Worm (Caenorhabditis elegans): Measurements from ENCODE around the gene F13E9.11.

The F13E9.11 gene

DNA sequence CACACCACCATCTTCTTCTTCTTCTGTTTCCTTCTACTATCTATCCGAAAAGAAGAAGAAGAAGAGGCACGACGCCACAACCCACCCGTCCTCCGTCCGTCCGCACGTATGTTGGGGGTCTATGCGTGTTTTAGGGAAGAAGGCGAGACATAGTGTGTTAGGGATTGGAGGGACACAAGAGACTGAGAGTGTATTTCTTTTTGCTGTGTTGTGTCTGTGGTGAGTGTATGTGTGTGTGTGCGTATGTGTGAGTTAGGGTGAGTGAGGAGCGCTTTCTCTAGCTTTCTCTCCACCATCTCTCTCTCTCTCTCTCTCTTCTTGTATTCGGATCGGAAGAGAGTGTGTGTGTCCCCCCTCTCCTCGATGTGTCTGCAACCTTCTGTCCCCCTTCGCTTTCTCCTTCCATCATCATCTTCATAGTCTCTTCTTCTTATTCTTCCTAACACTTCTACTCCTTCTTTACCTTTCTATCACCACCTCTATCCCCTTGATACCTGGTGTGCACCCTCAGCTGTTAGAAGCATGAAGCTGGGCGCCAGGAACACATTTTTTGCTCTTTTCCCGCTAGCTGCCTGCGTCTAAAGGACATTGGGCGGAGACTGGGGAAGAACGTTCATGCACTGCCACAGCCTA, 47.1 kb downstream of the F13E9.11 start (continued):
- TF ChIP-seq K11D2.4 (GFP tag; IDR thresholded peaks at IDR 0.05) = peak; percentile 10; the same call in 1 of the 2 replicates
- no peak for TF ChIP-seq lsy-27 (tag; optimal IDR thresholded peaks at IDR 0.05; ENCODE audit: borderline replicate concordance, insufficient read depth)
- no peak for TF ChIP-seq zim-3 (tag; optimal IDR thresholded peaks at IDR 0.05)
- TF ChIP-seq madf-8 (GFP tag; conservative IDR thresholded peaks at IDR 0.05) = no peak
- TF ChIP-seq lin-35 (GFP tag; optimal IDR thresholded peaks at IDR 0.05) = peak in 1 of 3 experiments; percentile 52
- TF ChIP-seq B0336.3 (GFP tag; IDR thresholded peaks at IDR 0.05) = peak; percentile 82
- TF ChIP-seq nfya-2 (GFP tag; IDR thresholded peaks at IDR 0.05) = no peak
- no peak for TF ChIP-seq xnd-1 (tag; optimal IDR thresholded peaks at IDR 0.05)
- no peak for TF ChIP-seq mel-28 (tag; optimal IDR thresholded peaks at IDR 0.05; ENCODE audit: borderline replicate concordance)
- 0 out of 2 replicates have a peak, but pooled peaks have one; percentile 48 for TF ChIP-seq mcd-1 (GFP tag; IDR thresholded peaks at IDR 0.05)
- peak; percentile 56 for TF ChIP-seq pbrm-1 (GFP tag; IDR thresholded peaks at IDR 0.05)
- TF ChIP-seq F49E8.2 (tag; optimal IDR thresholded peaks at IDR 0.05; ENCODE audit: insufficient read depth) = no peak
- TF ChIP-seq F10E7.11 (tag; optimal IDR thresholded peaks at IDR 0.05) = peak; percentile 37
- TF ChIP-seq tlf-1 (GFP tag; optimal IDR thresholded peaks at IDR 0.05) = peak; percentile 37
- TF ChIP-seq mxl-1 (tag; optimal IDR thresholded peaks at IDR 0.05) = no peak
- no peak for TF ChIP-seq nhr-27 (tag; optimal IDR thresholded peaks at IDR 0.05)
- TF ChIP-seq rpc-1 (optimal IDR thresholded peaks at IDR 0.05) = no peak
- no peak for TF ChIP-seq rpc-1 (tag; optimal IDR thresholded peaks at IDR 0.05)
- TF ChIP-seq ceh-58 (GFP tag; IDR thresholded peaks at IDR 0.05) = no peak
- TF ChIP-seq ztf-18 (tag; optimal IDR thresholded peaks at IDR 0.05) = peak; percentile 47
- TF ChIP-seq aptf-3 (GFP tag; IDR thresholded peaks at IDR 0.05) = no peak
- TF ChIP-seq snpc-3.4 (tag; optimal IDR thresholded peaks at IDR 0.05) = no peak
- no peak for TF ChIP-seq F22D6.2 (tag; optimal IDR thresholded peaks at IDR 0.05)
- no peak for TF ChIP-seq Y95B8A.8 (GFP tag; IDR thresholded peaks at IDR 0.05)
- TF ChIP-seq madf-6 (GFP tag; IDR thresholded peaks at IDR 0.05) = no peak
- no peak for TF ChIP-seq him-1 (tag; optimal IDR thresholded peaks at IDR 0.05)
- TF ChIP-seq snpc-1.3 (tag; optimal IDR thresholded peaks at IDR 0.05; ENCODE audit: insufficient read depth) = no peak
- no peak; the same call in 1 of the 2 replicates for TF ChIP-seq lin-26 (GFP tag; IDR thresholded peaks at IDR 0.05)
- TF ChIP-seq mes-4 (tag; optimal IDR thresholded peaks at IDR 0.05) = no peak
- no peak for TF ChIP-seq bed-2 (GFP tag; IDR thresholded peaks at IDR 0.05)
- TF ChIP-seq ceh-27 (GFP tag; optimal IDR thresholded peaks at IDR 0.05) = peak; percentile 59
- TF ChIP-seq ztf-6 (GFP tag; IDR thresholded peaks at IDR 0.05) = no peak
- peak; percentile 65 for TF ChIP-seq egrh-3 (GFP tag; IDR thresholded peaks at IDR 0.05)
- no peak for TF ChIP-seq T26A5.8 (tag; optimal IDR thresholded peaks at IDR 0.05)

DNA sequence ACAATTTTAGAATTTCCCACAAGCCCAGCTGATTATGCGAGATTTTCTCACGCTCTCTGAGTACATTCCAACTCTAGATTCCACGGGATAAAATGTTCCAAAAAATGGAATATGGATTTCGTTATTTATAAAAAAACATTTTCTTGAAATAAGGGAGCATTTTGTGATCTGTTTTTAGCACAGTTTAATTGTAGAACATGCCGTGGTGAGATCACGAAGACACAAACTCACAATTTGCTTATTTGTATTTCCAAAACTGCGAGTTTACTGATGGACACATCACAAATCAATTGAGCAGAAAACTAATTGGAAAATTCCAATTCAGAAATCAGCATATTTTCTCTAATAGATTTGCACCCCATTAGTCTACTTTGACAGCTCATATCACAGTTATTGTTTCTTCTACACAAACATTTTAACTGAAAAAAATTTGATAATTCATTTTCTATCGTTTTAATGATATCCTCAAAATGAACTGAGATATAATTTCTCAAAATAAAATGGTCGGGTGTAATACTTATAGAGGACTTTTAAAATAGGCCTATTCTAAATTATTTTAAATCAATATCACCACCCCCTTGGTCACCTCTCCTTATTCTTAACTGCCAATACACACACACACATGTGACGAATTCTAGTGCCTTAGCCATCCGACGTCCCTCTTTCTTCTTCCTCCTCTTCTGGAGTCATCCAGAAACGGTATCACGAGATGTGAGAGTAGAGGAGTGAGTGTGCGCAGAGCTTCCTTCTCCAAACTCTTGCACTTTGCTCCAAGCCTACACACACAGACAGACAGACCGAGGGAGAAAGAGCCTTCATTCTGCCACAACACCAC, 47.9 kb downstream of the F13E9.11 start:
- TF ChIP-seq akir-1 (GFP tag; optimal IDR thresholded peaks at IDR 0.05) (no peak), F33H1.4 (GFP tag; IDR thresholded peaks at IDR 0.05) (no peak), ceh-40 (GFP tag; IDR thresholded peaks at IDR 0.05) (0 out of 2 replicates have a peak, but pooled peaks have one; percentile 4), ceh-58 (GFP tag; IDR thresholded peaks at IDR 0.05) (no peak), F52B5.7 (tag; optimal IDR thresholded peaks at IDR 0.05) (no peak), D2030.7 (GFP tag; IDR thresholded peaks at IDR 0.05) (no peak), aptf-3 (GFP tag; IDR thresholded peaks at IDR 0.05) (0 out of 2 replicates have a peak, but pooled peaks have one; percentile 5), dpff-1 (tag; optimal IDR thresholded peaks at IDR 0.05) (no peak), F23B12.7 (tag; optimal IDR thresholded peaks at IDR 0.05; ENCODE audit: insufficient read depth) (no peak), B0019.2 (GFP tag; conservative IDR thresholded peaks at IDR 0.05) (no peak), lin-26 (GFP tag; IDR thresholded peaks at IDR 0.05) (peak; percentile 21; the same call in 1 of the 2 replicates), hsf-1 (GFP tag; IDR thresholded peaks at IDR 0.05) (peak; percentile 68; the same call in 1 of the 2 replicates), fkh-3 (tag; optimal IDR thresholded peaks at IDR 0.05) (peak; percentile 32), lsy-27 (tag; optimal IDR thresholded peaks at IDR 0.05; ENCODE audit: borderline replicate concordance, insufficient read depth) (no peak)
